Worm (Caenorhabditis elegans): Measurements from ENCODE around the gene idpc-6.

ce11 chrV:9608256-9608655 lies 11.7 kb upstream of the idpc-6 start, which contains the start of gene dop-2:
- no peak for TF ChIP-seq ztf-3 (GFP tag; optimal IDR thresholded peaks at IDR 0.05)
- TF ChIP-seq B0336.3 (GFP tag; IDR thresholded peaks at IDR 0.05) = no peak
- TF ChIP-seq him-1 (tag; optimal IDR thresholded peaks at IDR 0.05) = no peak
- no peak for TF ChIP-seq unc-62 (GFP tag; optimal IDR thresholded peaks at IDR 0.05)
- TF ChIP-seq F23B12.7 (tag; optimal IDR thresholded peaks at IDR 0.05; ENCODE audit: insufficient read depth) = no peak
- TF ChIP-seq bed-2 (GFP tag; IDR thresholded peaks at IDR 0.05) = no peak
- no peak for TF ChIP-seq hrde-1 (tag; optimal IDR thresholded peaks at IDR 0.05; ENCODE audit: borderline replicate concordance)
- no peak for TF ChIP-seq nfya-2 (GFP tag; IDR thresholded peaks at IDR 0.05)
- TF ChIP-seq K12H6.12 (tag; optimal IDR thresholded peaks at IDR 0.05) = no peak
- TF ChIP-seq xnd-1 (tag; optimal IDR thresholded peaks at IDR 0.05) = no peak
- TF ChIP-seq mel-28 (tag; optimal IDR thresholded peaks at IDR 0.05; ENCODE audit: borderline replicate concordance) = no peak
- no peak for TF ChIP-seq hmg-1.2 (GFP tag; IDR thresholded peaks at IDR 0.05)
- no peak for TF ChIP-seq dpff-1 (tag; optimal IDR thresholded peaks at IDR 0.05)
- TF ChIP-seq pha-4 (tag; optimal IDR thresholded peaks at IDR 0.05) = no peak
